Worm (Caenorhabditis elegans): ENCODE results near the gene unc-41.

The unc-41 gene

ce11 chrV:10003315-10003969, 27.4 kb upstream of the unc-41 start (continued):
- TF ChIP-seq mab-9 (GFP tag; IDR thresholded peaks at IDR 0.05) (no peak), fkh-4 (tag; optimal IDR thresholded peaks at IDR 0.05; ENCODE audit: borderline replicate concordance) (no peak), lin-13 (GFP tag; optimal IDR thresholded peaks at IDR 0.05) (peak; percentile 21), snpc-4 (tag; optimal IDR thresholded peaks at IDR 0.05) (peak; percentile 33), sox-4 (tag; optimal IDR thresholded peaks at IDR 0.05) (no peak), nhr-12 (tag; optimal IDR thresholded peaks at IDR 0.05) (no peak), mep-1 (tag; optimal IDR thresholded peaks at IDR 0.05) (peak; percentile 49), nhr-11 (tag; optimal IDR thresholded peaks at IDR 0.05) (no peak), nhr-28 (tag; optimal IDR thresholded peaks at IDR 0.05) (no peak), ces-1 (GFP tag; optimal IDR thresholded peaks at IDR 0.05) (no peak), lir-3 (tag; optimal IDR thresholded peaks at IDR 0.05; ENCODE audit: poor library complexity) (peak; percentile 30), nhr-90 (tag; optimal IDR thresholded peaks at IDR 0.05; ENCODE audit: poor library complexity) (no peak), ama-1 (optimal IDR thresholded peaks at IDR 0.05) (no peak), isw-1 (GFP tag; IDR thresholded peaks at IDR 0.05) (no peak), sptf-1 (tag; optimal IDR thresholded peaks at IDR 0.05) (no peak), nhr-19 (GFP tag; conservative IDR thresholded peaks at IDR 0.05) (peak; percentile 48), nhr-71 (tag; optimal IDR thresholded peaks at IDR 0.05) (peak; percentile 73), unc-98 (GFP tag; IDR thresholded peaks at IDR 0.05) (no peak), nhr-85 (tag) (peak; percentile 33), aha-1 (tag; optimal IDR thresholded peaks at IDR 0.05) (no peak), ets-5 (GFP tag; IDR thresholded peaks at IDR 0.05) (no peak), fos-1 (tag; optimal IDR thresholded peaks at IDR 0.05) (no peak), nhr-77 (tag; optimal IDR thresholded peaks at IDR 0.05) (peak; percentile 31), snu-23 (GFP tag; optimal IDR thresholded peaks at IDR 0.05) (peak; percentile 70), aly-2 (tag; optimal IDR thresholded peaks at IDR 0.05) (no peak), nhr-84 (tag; optimal IDR thresholded peaks at IDR 0.05) (no peak), lin-14 (GFP tag; optimal IDR thresholded peaks at IDR 0.05) (peak; percentile 77), C16A3.4 (tag; optimal IDR thresholded peaks at IDR 0.05) (peak; percentile 83), C04F5.9 (tag; optimal IDR thresholded peaks at IDR 0.05) (no peak), fkh-8 (tag; optimal IDR thresholded peaks at IDR 0.05) (peak; percentile 22), pax-3 (tag; optimal IDR thresholded peaks at IDR 0.05) (no peak), egl-13 (tag; optimal IDR thresholded peaks at IDR 0.05) (no peak), ztf-4 (tag; optimal IDR thresholded peaks at IDR 0.05) (no peak), ceh-90 (tag; optimal IDR thresholded peaks at IDR 0.05) (no peak), tlp-1 (tag; optimal IDR thresholded peaks at IDR 0.05) (no peak), elt-2 (tag; optimal IDR thresholded peaks at IDR 0.05) (peak; percentile 39), efl-3 (GFP tag; optimal IDR thresholded peaks at IDR 0.05) (no peak), xbp-1 (tag; optimal IDR thresholded peaks at IDR 0.05) (peak; percentile 56), mdl-1 (tag; optimal IDR thresholded peaks at IDR 0.05) (peak in 1 of 2 experiments; percentile 1), lin-15B (tag; optimal IDR thresholded peaks at IDR 0.05) (peak; percentile 50), unc-62 (GFP tag; optimal IDR thresholded peaks at IDR 0.05) (no peak), dsc-1 (tag; optimal IDR thresholded peaks at IDR 0.05) (peak; percentile 40), vab-15 (tag; optimal IDR thresholded peaks at IDR 0.05) (no peak), nhr-20 (tag; optimal IDR thresholded peaks at IDR 0.05) (peak; percentile 60), irx-1 (tag; optimal IDR thresholded peaks at IDR 0.05) (no peak), zag-1 (tag; optimal IDR thresholded peaks at IDR 0.05) (no peak)

Data from whole organism, L1 larva.